Worm (Caenorhabditis elegans) whole organism, young adult: ENCODE data around the gene C53D6.4.

Source experiments
- ama-1 ChIP-seq, 3 experiments: fragments of 150-350 bp in 1 of 3; sonication (generic microtip) in 2 of 3; optimal IDR thresholded peaks; 2 replicates each; lab custom pipeline; 2014 to 2018; ENCODE audit warnings: missing biosample characterization in 2 of 3, missing genetic modification characterization in 2 of 3, missing genetic modification reagents in 2 of 3
- attf-3 ChIP-seq: fragments of 200-800 bp; sonication (Bioruptor generic); conservative IDR thresholded peaks from 2 replicates; pipeline ENCODE4 v1.3.6; 2022; ENCODE audit warnings: missing genetic modification reagents, missing genetic modification characterization, missing compliant biosample characterization
- dox-1 ChIP-seq: fragments of 200-800 bp; sonication (Bioruptor generic); IDR thresholded peaks from 2 replicates; pipeline ENCODE4 v1.3.6; 2022; ENCODE audit warnings: missing genetic modification reagents, missing genetic modification characterization, missing compliant biosample characterization
- ztf-25 ChIP-seq: fragments of 200-800 bp; sonication (Bioruptor generic); IDR thresholded peaks from 2 replicates; pipeline ENCODE4 v1.3.6; 2022; ENCODE audit warnings: missing genetic modification reagents, missing genetic modification characterization, missing compliant biosample characterization

ce11 chrIV:9016477-9016876, 4.3 kb downstream of the C53D6.4 start, which contains the start of gene acc-2:
- TF ChIP-seq attf-3 (GFP tag; lab: Robert Waterston, UW) (no peak), dox-1 (GFP tag; lab: Robert Waterston, UW) (no peak), ama-1 (optimal IDR thresholded peaks at IDR 0.05; lab: Kevin White, UChicago) (no peak), ama-1 (GFP tag; optimal IDR thresholded peaks at IDR 0.05; lab: Kevin White, UChicago) (no peak), ztf-25 (no peak)
